Fruit fly (Drosophila melanogaster) whole organism, embryonic: ENCODE measurements around the gene FoxL1.
A peak's percentile ranks its signal among the peaks of the same experiment; 100 is the strongest.

Experiments used
- CG10565 ChIP-seq: fragments of 200-800 bp; sonication (Bioruptor generic); optimal IDR thresholded peaks from 3 replicates; lab custom pipeline; 2016; ENCODE audit warnings: missing biosample characterization, mild to moderate bottlenecking, missing genetic modification characterization
- CG11696 ChIP-seq: fragments of 200-800 bp; sonication (Bioruptor generic); IDR thresholded peaks from 2 replicates; pipeline ENCODE4 v1.3.6; 2022; ENCODE audit warnings: missing biosample characterization, missing genetic modification characterization
- CG1233 ChIP-seq: fragments of 200-800 bp; sonication (Bioruptor generic); optimal IDR thresholded peaks from 4 replicates; lab custom pipeline; 2018; ENCODE audit warnings: missing biosample characterization, mild to moderate bottlenecking, missing genetic modification characterization
- CG12659 ChIP-seq: fragments of 200-800 bp; sonication (Bioruptor generic); optimal IDR thresholded peaks from 3 replicates; lab custom pipeline; 2017; ENCODE audit warnings: mild to moderate bottlenecking, missing biosample characterization, missing genetic modification reagents, missing genetic modification characterization
- CG13296 ChIP-seq: fragments of 200-800 bp; sonication (Bioruptor generic); optimal IDR thresholded peaks from 3 replicates; lab custom pipeline; 2018; ENCODE audit warnings: missing biosample characterization, mild to moderate bottlenecking, missing genetic modification characterization
- CG14014 ChIP-seq: fragments of 200-800 bp; sonication (Bioruptor generic); IDR thresholded peaks from 2 replicates; pipeline ENCODE4 v1.3.6; 2022; ENCODE audit warnings: missing biosample characterization, missing genetic modification characterization
- CG14050 ChIP-seq: fragments of 200-800 bp; sonication (Bioruptor generic); IDR thresholded peaks from 3 replicates; pipeline ENCODE4 v1.3.6; 2022; ENCODE audit warnings: missing biosample characterization, missing genetic modification characterization
- CG16779 ChIP-seq: fragments of 200-800 bp; sonication (Bioruptor generic); IDR thresholded peaks from 2 replicates; pipeline ENCODE4 v1.3.6; 2022; ENCODE audit warnings: missing biosample characterization, missing genetic modification characterization
- CG17912 ChIP-seq: fragments of 200-800 bp; sonication (Bioruptor generic); optimal IDR thresholded peaks from 2 replicates; lab custom pipeline; 2018; ENCODE audit warnings: missing biosample characterization, mild to moderate bottlenecking, missing genetic modification characterization
- CG18262 ChIP-seq: fragments of 200-800 bp; optimal IDR thresholded peaks from 3 replicates; lab custom pipeline; 2019; ENCODE audit warnings: missing biosample characterization, mild to moderate bottlenecking, missing genetic modification characterization, moderate library complexity
- CG18764 ChIP-seq: fragments of 200-800 bp; sonication (Bioruptor generic); optimal IDR thresholded peaks from 3 replicates; lab custom pipeline; 2016; ENCODE audit warnings: missing biosample characterization, missing genetic modification characterization
- CG2120 ChIP-seq: fragments of 200-800 bp; sonication (Bioruptor generic); optimal IDR thresholded peaks from 3 replicates; lab custom pipeline; 2016; ENCODE audit warnings: missing biosample characterization, missing genetic modification characterization
- CG30020 ChIP-seq: fragments of 200-800 bp; optimal IDR thresholded peaks from 2 replicates; lab custom pipeline; 2019; ENCODE audit warnings: missing biosample characterization, mild to moderate bottlenecking, missing genetic modification characterization, moderate library complexity
- CG30431 ChIP-seq: fragments of 200-800 bp; sonication (Bioruptor generic); optimal IDR thresholded peaks from 2 replicates; lab custom pipeline; 2017; ENCODE audit warnings: missing biosample characterization, missing genetic modification characterization
- CG34422 ChIP-seq: fragments of 200-800 bp; sonication (Bioruptor generic); IDR thresholded peaks from 3 replicates; pipeline ENCODE4 v1.3.6; 2022; ENCODE audit warnings: missing biosample characterization, missing genetic modification characterization
- CG5953 ChIP-seq: fragments of 200-800 bp; sonication (Bioruptor generic); IDR thresholded peaks from 2 replicates; pipeline ENCODE4 v1.3.6; 2022; ENCODE audit warnings: missing biosample characterization, missing genetic modification characterization
- CG6689 ChIP-seq: fragments of 200-800 bp; sonication (Bioruptor generic); IDR thresholded peaks from 2 replicates; pipeline ENCODE4 v1.3.6; 2022; ENCODE audit warnings: missing biosample characterization, missing genetic modification characterization
- CG7928 ChIP-seq: fragments of 200-800 bp; sonication (Bioruptor generic); optimal IDR thresholded peaks from 2 replicates; lab custom pipeline; 2017; ENCODE audit warnings: missing biosample characterization, mild to moderate bottlenecking, missing genetic modification characterization
- CG7987 ChIP-seq: fragments of 200-800 bp; sonication (Bioruptor generic); optimal IDR thresholded peaks from 2 replicates; lab custom pipeline; 2018; ENCODE audit warnings: missing biosample characterization, mild to moderate bottlenecking, missing genetic modification characterization, moderate library complexity
- CG9727 ChIP-seq: fragments of 200-800 bp; sonication (Bioruptor generic); optimal IDR thresholded peaks from 3 replicates; lab custom pipeline; 2017; ENCODE audit warnings: missing biosample characterization, mild to moderate bottlenecking, missing genetic modification characterization
- CHES-1-like ChIP-seq: fragments of 200-800 bp; sonication (Bioruptor generic); optimal IDR thresholded peaks from 2 replicates; lab custom pipeline; 2016; ENCODE audit warnings: missing biosample characterization, missing genetic modification characterization
- Dek ChIP-seq: fragments of 200-800 bp; sonication (Bioruptor generic); optimal IDR thresholded peaks from 3 replicates; lab custom pipeline; 2019; ENCODE audit warnings: missing biosample characterization, mild to moderate bottlenecking, missing genetic modification characterization, moderate library complexity
- Dref ChIP-seq: fragments of 200-800 bp; sonication (Bioruptor generic); IDR thresholded peaks from 2 replicates; pipeline ENCODE4 v1.3.6; 2022; ENCODE audit warnings: missing biosample characterization, missing genetic modification characterization
- E2f1 ChIP-seq: fragments of 200-800 bp; sonication (Bioruptor generic); IDR thresholded peaks from 2 replicates; pipeline ENCODE4 v1.3.6; 2022; ENCODE audit warnings: missing biosample characterization, missing genetic modification characterization
- Elba2 ChIP-seq: fragments of 200-800 bp; sonication (Bioruptor generic); optimal IDR thresholded peaks from 3 replicates; lab custom pipeline; 2016; ENCODE audit warnings: missing biosample characterization, missing genetic modification characterization
- HLHmδ ChIP-seq: fragments of 200-800 bp; sonication (Bioruptor generic); optimal IDR thresholded peaks from 2 replicates; lab custom pipeline; 2018; ENCODE audit warnings: missing biosample characterization, mild to moderate bottlenecking, missing genetic modification characterization, moderate library complexity
- Hmx ChIP-seq: fragments of 200-800 bp; sonication (Bioruptor generic); optimal IDR thresholded peaks from 2 replicates; lab custom pipeline; 2016; ENCODE audit warnings: missing biosample characterization, missing genetic modification characterization
- Hr39 ChIP-seq: fragments of >200 bp; optimal IDR thresholded peaks from 2 replicates; lab custom pipeline; 2017
- Lim3 ChIP-seq: fragments of 200-800 bp; sonication (Bioruptor generic); IDR thresholded peaks from 2 replicates; pipeline ENCODE4 v1.3.6; 2022; ENCODE audit warnings: missing biosample characterization, missing genetic modification characterization
- MESR4 ChIP-seq: fragments of 200-800 bp; sonication (Bioruptor generic); optimal IDR thresholded peaks from 2 replicates; lab custom pipeline; 2018; ENCODE audit warnings: missing biosample characterization, mild to moderate bottlenecking, missing genetic modification characterization, moderate library complexity
- Med ChIP-seq: fragments of 200-800 bp; sonication (Bioruptor generic); peaks from one replicate; lab custom pipeline; 2016; ENCODE audit warnings: missing biosample characterization, missing genetic modification characterization, mild to moderate bottlenecking, inconsistent platforms, moderate library complexity
- Mrtf ChIP-seq: fragments of 200-800 bp; sonication (Bioruptor generic); IDR thresholded peaks from 3 replicates; pipeline ENCODE4 v1.3.6; 2022; ENCODE audit warnings: missing biosample characterization, missing genetic modification characterization
- Nf-YA ChIP-seq: fragments of 200-800 bp; sonication (Bioruptor generic); IDR thresholded peaks from 2 replicates; pipeline ENCODE4 v1.3.6; 2022; ENCODE audit warnings: missing biosample characterization, missing genetic modification characterization
- Oaz ChIP-seq: fragments of 200-800 bp; sonication (Bioruptor generic); IDR thresholded peaks from 2 replicates; pipeline ENCODE4 v1.3.6; 2022; ENCODE audit warnings: missing biosample characterization, missing genetic modification characterization
- bab2 ChIP-seq: fragments of 200-800 bp; sonication (Bioruptor generic); optimal IDR thresholded peaks from 2 replicates; lab custom pipeline; 2016; ENCODE audit warnings: missing biosample characterization, missing genetic modification characterization
- bbx ChIP-seq: fragments of 200-800 bp; sonication (Bioruptor generic); IDR thresholded peaks from 2 replicates; pipeline ENCODE4 v1.3.6; 2022; ENCODE audit warnings: missing biosample characterization, missing genetic modification characterization; ENCODE audit not compliant: partially characterized antibody
- cg ChIP-seq: fragments of 200-800 bp; sonication (Bioruptor generic); optimal IDR thresholded peaks from 3 replicates; lab custom pipeline; 2019; ENCODE audit warnings: missing biosample characterization, mild to moderate bottlenecking, missing genetic modification characterization, moderate library complexity
- esg ChIP-seq: fragments of 200-800 bp; sonication (Bioruptor generic); conservative IDR thresholded peaks from 2 replicates; pipeline ENCODE4 v1.3.6; 2022; ENCODE audit warnings: missing biosample characterization, missing genetic modification characterization
- eve ChIP-seq, 2 experiments: fragments of >200 bp; optimal IDR thresholded peaks; 2 replicates each; lab custom pipeline; 2017; ENCODE audit warnings: missing biosample characterization in 2 of 2, missing genetic modification characterization in 2 of 2
- grn ChIP-seq: fragments of 200-800 bp; sonication (Bioruptor generic); optimal IDR thresholded peaks from 3 replicates; lab custom pipeline; 2017; ENCODE audit warnings: missing biosample characterization, missing genetic modification characterization
- gro ChIP-seq: fragments of 200-800 bp; sonication (Bioruptor generic); optimal IDR thresholded peaks from 2 replicates; lab custom pipeline; 2016; ENCODE audit warnings: missing biosample characterization, missing genetic modification characterization
- gt ChIP-seq: fragments of 200-800 bp; sonication (Bioruptor generic); IDR thresholded peaks from 2 replicates; pipeline ENCODE4 v1.3.6; 2022; ENCODE audit warnings: missing biosample characterization, missing genetic modification characterization
- kah ChIP-seq: fragments of 200-800 bp; sonication (Bioruptor generic); optimal IDR thresholded peaks from 2 replicates; lab custom pipeline; 2018; ENCODE audit warnings: missing biosample characterization, mild to moderate bottlenecking, missing genetic modification characterization
- nau ChIP-seq: fragments of 200-800 bp; sonication (Bioruptor generic); optimal IDR thresholded peaks from 3 replicates; lab custom pipeline; 2017; ENCODE audit warnings: missing biosample characterization, mild to moderate bottlenecking, missing genetic modification characterization, missing genetic modification reagents
- rib ChIP-seq: fragments of 200-800 bp; sonication (Bioruptor generic); IDR thresholded peaks from 2 replicates; pipeline ENCODE4 v1.3.6; 2022; ENCODE audit warnings: missing biosample characterization, missing genetic modification characterization
- sc ChIP-seq, 3 experiments: fragments of >200 bp in 2 of 3; fragments of 200-800 bp in 1 of 3; sonication (Bioruptor generic) in 1 of 3; optimal IDR thresholded peaks; 2 replicates in 2 of 3; 3 replicates in 1 of 3; lab custom pipeline; 2017; ENCODE audit warnings: mild to moderate bottlenecking in 1 of 3, missing biosample characterization in 1 of 3, missing genetic modification characterization in 1 of 3, missing genetic modification reagents in 1 of 3
- slp2 ChIP-seq: fragments of 200-800 bp; sonication (Bioruptor generic); optimal IDR thresholded peaks from 2 replicates; lab custom pipeline; 2016; ENCODE audit warnings: missing biosample characterization, missing genetic modification characterization
- sug ChIP-seq: fragments of 200-800 bp; optimal IDR thresholded peaks from 2 replicates; lab custom pipeline; 2019; ENCODE audit warnings: missing biosample characterization, mild to moderate bottlenecking, missing genetic modification characterization, moderate library complexity
- tgo ChIP-seq: fragments of 200-800 bp; sonication (Bioruptor generic); IDR thresholded peaks from 3 replicates; pipeline ENCODE4 v1.3.6; 2022; ENCODE audit warnings: missing biosample characterization, missing genetic modification characterization
- tll ChIP-seq, 2 experiments: fragments of 200-800 bp in 1 of 2; fragments of >200 bp in 1 of 2; sonication (Bioruptor generic) in 1 of 2; optimal IDR thresholded peaks; 2 replicates each; lab custom pipeline; 2017 to 2019; ENCODE audit warnings: missing biosample characterization in 2 of 2, missing genetic modification characterization in 2 of 2, mild to moderate bottlenecking in 1 of 2, moderate library complexity in 1 of 2
- toy ChIP-seq: fragments of 200-800 bp; sonication (Bioruptor generic); IDR thresholded peaks from 2 replicates; pipeline ENCODE4 v1.3.6; 2022; ENCODE audit warnings: missing biosample characterization, missing genetic modification characterization
- wor ChIP-seq: fragments of 200-800 bp; sonication (Bioruptor generic); IDR thresholded peaks from 2 replicates; pipeline ENCODE4 v1.3.6; 2022; ENCODE audit warnings: missing biosample characterization, missing genetic modification characterization

FoxL1 gene

DNA sequence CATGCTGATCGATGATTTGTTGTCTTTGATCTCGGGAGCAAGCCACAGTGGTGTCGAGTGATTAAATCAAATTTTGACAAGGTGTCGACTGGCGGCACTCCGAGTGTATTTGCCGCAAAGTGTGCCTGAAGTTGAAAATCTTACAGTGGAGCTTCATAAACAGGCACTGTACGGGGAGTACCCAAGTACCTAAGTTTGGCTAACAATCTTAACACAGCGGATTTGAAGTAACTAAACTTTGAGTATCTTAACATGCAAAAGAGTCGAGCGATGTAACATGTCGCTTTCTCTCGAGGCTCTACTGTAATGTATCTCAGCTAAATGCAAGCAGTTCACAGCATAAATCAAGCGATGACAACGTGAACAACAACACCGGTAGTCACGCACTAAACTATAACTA is 1.9 kb upstream of the FoxL1 start (continued):
- TF ChIP-seq CG18262 (tag; lab: Kevin White, UChicago) (peak; percentile 77), CG34422 (GFP tag; lab: Robert Waterston, UW) (peak; percentile 63; the same call in 2 of the 3 replicates), Lim3 (GFP tag; lab: Robert Waterston, UW) (no peak), kah (GFP tag; lab: Kevin White, UChicago) (peak; percentile 13), nau (GFP tag; lab: Kevin White, UChicago) (no peak), CHES-1-like (GFP tag; lab: Kevin White, UChicago) (no peak), CG12659 (GFP tag; lab: Kevin White, UChicago) (peak; percentile 11), E2f1 (GFP tag; lab: Robert Waterston, UW) (peak; percentile 37; the same call in 1 of the 2 replicates), CG18764 (GFP tag; lab: Kevin White, UChicago) (peak; percentile 58), CG10565 (no peak), Hr39 (lab: Kevin White, UChicago) (no peak), sug (no peak), slp2 (GFP tag; lab: Kevin White, UChicago) (peak; percentile 45), esg (peak; percentile 60; the same call in 1 of the 2 replicates), CG13296 (GFP tag; lab: Kevin White, UChicago) (no peak), bbx (GFP tag; lab: Robert Waterston, UW) (no peak), Dref (GFP tag; lab: Robert Waterston, UW) (no peak), eve (GFP tag; optimal IDR thresholded peaks at IDR 0.05; lab: Kevin White, UChicago) (no peak), CG7987 (GFP tag; lab: Kevin White, UChicago) (no peak), HLHmδ (GFP tag; lab: Kevin White, UChicago) (no peak), grn (GFP tag; lab: Kevin White, UChicago) (no peak), cg (GFP tag; lab: Kevin White, UChicago) (no peak), bab2 (peak; percentile 54), CG30020 (no peak), Mrtf (peak; percentile 61; the same call in 1 of the 3 replicates), CG2120 (GFP tag; lab: Kevin White, UChicago) (no peak), tll (GFP tag; optimal IDR thresholded peaks at IDR 0.05; lab: Kevin White, UChicago) (no peak), CG17912 (GFP tag; lab: Kevin White, UChicago) (no peak), toy (GFP tag; lab: Robert Waterston, UW) (no peak), rib (GFP tag; lab: Robert Waterston, UW) (no peak), Elba2 (GFP tag; lab: Kevin White, UChicago) (peak; percentile 42), CG14050 (no peak), CG16779 (GFP tag; lab: Robert Waterston, UW) (no peak), Nf-YA (GFP tag; lab: Robert Waterston, UW) (peak; percentile 61), CG9727 (GFP tag; lab: Kevin White, UChicago) (peak; percentile 68), tgo (peak; percentile 59), CG30431 (peak; percentile 83), Med (GFP tag; lab: Kevin White, UChicago) (peak; percentile 90), Dek (tag; lab: Kevin White, UChicago) (no peak), CG7928 (GFP tag; lab: Kevin White, UChicago) (no peak), gt (GFP tag; lab: Robert Waterston, UW) (peak; percentile 55; the same call in 1 of the 2 replicates), CG6689 (GFP tag; lab: Robert Waterston, UW) (peak; percentile 72), CG5953 (peak; percentile 55; the same call in 1 of the 2 replicates), gro (no peak), MESR4 (no peak), CG14014 (GFP tag; lab: Robert Waterston, UW) (peak; percentile 42; the same call in 1 of the 2 replicates), CG1233 (GFP tag; lab: Kevin White, UChicago) (peak; percentile 60), wor (GFP tag; lab: Robert Waterston, UW) (peak; percentile 58), sc (optimal IDR thresholded peaks at IDR 0.05; lab: Kevin White, UChicago) (no peak), sc (GFP tag; optimal IDR thresholded peaks at IDR 0.05; lab: Kevin White, UChicago) (peak; percentile 67), Hmx (GFP tag; lab: Kevin White, UChicago) (no peak), CG11696 (0 out of 2 replicates have a peak, but pooled peaks have one; percentile 38), Oaz (GFP tag; lab: Robert Waterston, UW) (no peak)
